Worm (Caenorhabditis elegans): ENCODE measurements around the gene ZC317.2.

- no peak for TF ChIP-seq ama-1 (optimal IDR thresholded peaks at IDR 0.05)
- no peak for TF ChIP-seq pha-4 (tag; optimal IDR thresholded peaks at IDR 0.05)
- TF ChIP-seq fkh-6 (tag; optimal IDR thresholded peaks at IDR 0.05): no peak
- no peak for TF ChIP-seq ceh-19 (GFP tag; optimal IDR thresholded peaks at IDR 0.05)
- no peak for TF ChIP-seq odd-2 (tag; optimal IDR thresholded peaks at IDR 0.05)
- no peak for TF ChIP-seq unc-86 (tag; optimal IDR thresholded peaks at IDR 0.05)
- no peak for TF ChIP-seq elt-4 (tag; optimal IDR thresholded peaks at IDR 0.05)
- no peak for TF ChIP-seq nhr-11 (tag; optimal IDR thresholded peaks at IDR 0.05)
- no peak for TF ChIP-seq ceh-9 (tag; optimal IDR thresholded peaks at IDR 0.05)
- TF ChIP-seq ceh-30 (tag; optimal IDR thresholded peaks at IDR 0.05): no peak
- TF ChIP-seq pag-3 (tag; optimal IDR thresholded peaks at IDR 0.05; ENCODE audit: borderline replicate concordance): no peak
- no peak for TF ChIP-seq ceh-34 (tag; optimal IDR thresholded peaks at IDR 0.05)
- no peak for TF ChIP-seq fkh-10 (GFP tag; optimal IDR thresholded peaks at IDR 0.05)
Observed at ce11 chrV:5488766-5489165, 28.9 kb downstream of the ZC317.2 start, which contains the start of gene grl-18.

All from whole organism, late embryonic.